Worm (Caenorhabditis elegans): ENCODE data around the gene col-184.

DNA sequence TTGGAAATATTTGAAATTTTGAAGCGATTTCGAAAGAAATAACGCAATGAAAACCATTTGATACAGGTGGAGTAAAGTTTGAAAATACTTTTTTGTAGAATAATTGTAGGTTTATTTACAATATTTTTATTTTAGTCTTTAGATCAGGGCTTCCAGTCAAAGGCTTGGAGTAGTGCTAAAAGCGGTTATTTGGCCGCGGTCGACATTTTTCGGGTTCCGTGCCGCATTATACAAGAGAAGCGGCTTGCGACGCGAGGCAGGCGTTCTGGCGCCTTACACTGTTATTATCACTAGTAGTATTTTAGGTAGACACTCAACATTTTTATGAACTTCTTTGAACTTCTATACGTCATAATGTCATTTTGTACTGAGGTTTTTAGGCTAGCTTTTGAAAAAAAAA is 37.2 kb downstream of the col-184 start:
- TF ChIP-seq ceh-22 (tag; optimal IDR thresholded peaks at IDR 0.05) (no peak), ceh-18 (tag; optimal IDR thresholded peaks at IDR 0.05) (no peak), ceh-34 (tag; optimal IDR thresholded peaks at IDR 0.05) (no peak), C38D4.7 (GFP tag; optimal IDR thresholded peaks at IDR 0.05) (no peak), elt-2 (tag; optimal IDR thresholded peaks at IDR 0.05) (no peak)
